Fruit fly (Drosophila melanogaster): ENCODE results near the gene CG42446.

The CG42446 gene

dm6 chr3R:16337053-16337385 lies 22.9 kb downstream of the CG42446 start (continued):
- TF ChIP-seq MTF-1 (GFP tag; optimal IDR thresholded peaks at IDR 0.05; ENCODE audit: borderline replicate concordance) (no peak), CG15514 (GFP tag; optimal IDR thresholded peaks at IDR 0.05) (no peak), CoRest (tag; optimal IDR thresholded peaks at IDR 0.05) (peak; percentile 7), Meics (GFP tag; optimal IDR thresholded peaks at IDR 0.05) (no peak), TFAM (GFP tag; optimal IDR thresholded peaks at IDR 0.05) (peak; percentile 4), CG12744 (GFP tag; optimal IDR thresholded peaks at IDR 0.05) (no peak), CG10366 (GFP tag; IDR thresholded peaks at IDR 0.05) (peak; percentile 50), tin (GFP tag; optimal IDR thresholded peaks at IDR 0.05) (peak; percentile 69), MESR4 (GFP tag; optimal IDR thresholded peaks at IDR 0.05) (no peak), tll (GFP tag; optimal IDR thresholded peaks at IDR 0.05) (peak in 1 of 2 experiments; percentile 66), her (GFP tag; optimal IDR thresholded peaks at IDR 0.05) (no peak), CG9876 (GFP tag; optimal IDR thresholded peaks at IDR 0.05) (no peak), CG10431 (GFP tag; optimal IDR thresholded peaks at IDR 0.05) (no peak), al (GFP tag; IDR thresholded peaks at IDR 0.05) (no peak), tx (GFP tag; optimal IDR thresholded peaks at IDR 0.05) (peak; percentile 35), CG11085 (GFP tag; IDR thresholded peaks at IDR 0.05) (no peak), run (tag; optimal IDR thresholded peaks at IDR 0.05) (no peak), fd3F (GFP tag; optimal IDR thresholded peaks at IDR 0.05) (no peak), CG2120 (GFP tag; optimal IDR thresholded peaks at IDR 0.05) (no peak), CG15601 (tag; optimal IDR thresholded peaks at IDR 0.05) (peak; percentile 16), Dp (GFP tag; optimal IDR thresholded peaks at IDR 0.05) (no peak), chif (GFP tag; optimal IDR thresholded peaks at IDR 0.05) (peak; percentile 65 to 80), salm (tag; optimal IDR thresholded peaks at IDR 0.05) (no peak), CG9727 (GFP tag; optimal IDR thresholded peaks at IDR 0.05) (peak; percentile 84), slou (GFP tag; optimal IDR thresholded peaks at IDR 0.05) (no peak), CG31224 (GFP tag; IDR thresholded peaks at IDR 0.05) (no peak), jumu (GFP tag; optimal IDR thresholded peaks at IDR 0.05) (peak; percentile 67), CG9437 (GFP tag; optimal IDR thresholded peaks at IDR 0.05) (no peak), CG10462 (GFP tag; optimal IDR thresholded peaks at IDR 0.05) (peak; percentile 36), CG11398 (GFP tag; optimal IDR thresholded peaks at IDR 0.05) (no peak), CG34376 (GFP tag; optimal IDR thresholded peaks at IDR 0.05) (no peak), GATAe (GFP tag; conservative IDR thresholded peaks at IDR 0.05) (no peak)

dm6 chr3R:16336327-16337052 lies 23.4 kb downstream of the CG42446 start:
- TF ChIP-seq Dip2 (GFP tag; IDR thresholded peaks at IDR 0.05): no peak
- TF ChIP-seq CG10543 (GFP tag; optimal IDR thresholded peaks at IDR 0.05): no peak
- no peak for TF ChIP-seq CG18011 (GFP tag; optimal IDR thresholded peaks at IDR 0.05)
- no peak for TF ChIP-seq tap (tag; optimal IDR thresholded peaks at IDR 0.05)
- no peak for TF ChIP-seq CG16815 (GFP tag; optimal IDR thresholded peaks at IDR 0.05)
- no peak for TF ChIP-seq CG2889 (GFP tag; IDR thresholded peaks at IDR 0.05)
- no peak for TF ChIP-seq ERR (GFP tag; optimal IDR thresholded peaks at IDR 0.05)
- TF ChIP-seq CG15514 (GFP tag; optimal IDR thresholded peaks at IDR 0.05): no peak
- TF ChIP-seq Sox100B (GFP tag; optimal IDR thresholded peaks at IDR 0.05): peak; percentile 47
- TF ChIP-seq kni (GFP tag; optimal IDR thresholded peaks at IDR 0.05): peak; percentile 91
- TF ChIP-seq Atf-2 (GFP tag; optimal IDR thresholded peaks at IDR 0.05): no peak
- TF ChIP-seq Spps (tag; optimal IDR thresholded peaks at IDR 0.05): no peak
- TF ChIP-seq CG31224 (GFP tag; IDR thresholded peaks at IDR 0.05): no peak
- TF ChIP-seq Hand (GFP tag; optimal IDR thresholded peaks at IDR 0.05): no peak
- no peak for TF ChIP-seq CHES-1-like (GFP tag; optimal IDR thresholded peaks at IDR 0.05)
- no peak for TF ChIP-seq ssp (GFP tag; IDR thresholded peaks at IDR 0.05)
- peak; percentile 52 for TF ChIP-seq gem (tag; optimal IDR thresholded peaks at IDR 0.05)
- TF ChIP-seq CG14667 (GFP tag; IDR thresholded peaks at IDR 0.05): no peak
- no peak for TF ChIP-seq crol (GFP tag; IDR thresholded peaks at IDR 0.05)
- no peak for TF ChIP-seq H15 (GFP tag; IDR thresholded peaks at IDR 0.05)
- TF ChIP-seq slou (GFP tag; optimal IDR thresholded peaks at IDR 0.05): no peak
- no peak for TF ChIP-seq gcm2 (GFP tag; optimal IDR thresholded peaks at IDR 0.05)
